Worm (Caenorhabditis elegans) whole organism, L2 larva: ENCODE results near the gene K07F5.12.

Experiments used
- R02D3.7 ChIP-seq: fragments of 150-350 bp; optimal IDR thresholded peaks from 2 replicates; lab custom pipeline; 2014; ENCODE audit warnings: missing biosample characterization, missing genetic modification characterization
- ZK546.5 ChIP-seq: sonication (generic microtip); optimal IDR thresholded peaks from 2 replicates; lab custom pipeline; 2017; ENCODE audit warnings: missing biosample characterization, missing genetic modification characterization
- aly-2 ChIP-seq: fragments of 150-350 bp; optimal IDR thresholded peaks from 2 replicates; lab custom pipeline; 2014; ENCODE audit warnings: missing biosample characterization, missing genetic modification characterization
- blmp-1 ChIP-seq: sonication (generic microtip); optimal IDR thresholded peaks from 2 replicates; lab custom pipeline; 2017; ENCODE audit warnings: missing genetic modification characterization, mild to moderate bottlenecking, missing compliant biosample characterization, antibody characterized with exemption, moderate library complexity; ENCODE audit not compliant: insufficient read depth
- ceh-16 ChIP-seq: fragments of 150-350 bp; optimal IDR thresholded peaks from 2 replicates; lab custom pipeline; 2014; ENCODE audit warnings: missing biosample characterization, missing genetic modification characterization
- ceh-82 ChIP-seq: fragments of 150-350 bp; optimal IDR thresholded peaks from 2 replicates; lab custom pipeline; 2014; ENCODE audit warnings: missing biosample characterization, missing genetic modification characterization
- crh-2 ChIP-seq: sonication (generic microtip); optimal IDR thresholded peaks from 2 replicates; lab custom pipeline; 2017; ENCODE audit warnings: missing biosample characterization, missing genetic modification characterization
- dmd-4 ChIP-seq: sonication (generic microtip); optimal IDR thresholded peaks from 2 replicates; lab custom pipeline; 2017; ENCODE audit warnings: missing biosample characterization, missing genetic modification characterization
- egl-27 ChIP-seq: sonication (generic microtip); optimal IDR thresholded peaks from 3 replicates; lab custom pipeline; 2017; ENCODE audit warnings: missing biosample characterization, missing genetic modification reagents, missing genetic modification characterization
- elt-1 ChIP-seq: fragments of 150-350 bp; optimal IDR thresholded peaks from 2 replicates; lab custom pipeline; 2014; ENCODE audit warnings: missing biosample characterization, missing genetic modification characterization
- elt-3 ChIP-seq: sonication (generic microtip); optimal IDR thresholded peaks from 2 replicates; lab custom pipeline; 2017; ENCODE audit warnings: missing biosample characterization, missing genetic modification characterization
- fos-1 ChIP-seq: fragments of 150-350 bp; optimal IDR thresholded peaks from 2 replicates; lab custom pipeline; 2014; ENCODE audit warnings: missing biosample characterization, missing genetic modification characterization
- gmeb-1 ChIP-seq: fragments of 150-350 bp; optimal IDR thresholded peaks from 2 replicates; lab custom pipeline; 2014; ENCODE audit warnings: missing biosample characterization, missing genetic modification characterization
- lin-11 ChIP-seq: fragments of 150-350 bp; sonication (generic microtip); optimal IDR thresholded peaks from 2 replicates; lab custom pipeline; 2014; ENCODE audit warnings: missing biosample characterization, missing genetic modification characterization, inconsistent platforms, mixed read lengths
- lin-39 ChIP-seq: fragments of 150-350 bp; optimal IDR thresholded peaks from 2 replicates; lab custom pipeline; 2014; ENCODE audit warnings: missing biosample characterization, missing genetic modification reagents, missing genetic modification characterization
- mab-5 ChIP-seq: fragments of 150-350 bp; optimal IDR thresholded peaks from 2 replicates; lab custom pipeline; 2014; ENCODE audit warnings: missing biosample characterization, missing genetic modification characterization
- mbf-1 ChIP-seq: sonication (generic microtip); optimal IDR thresholded peaks from 2 replicates; lab custom pipeline; 2017; ENCODE audit warnings: missing biosample characterization, missing genetic modification characterization
- mdl-1 ChIP-seq, 2 experiments: fragments of 150-350 bp in 1 of 2; sonication (generic microtip) in 1 of 2; optimal IDR thresholded peaks; 2 replicates each; lab custom pipeline; 2017; ENCODE audit warnings: missing biosample characterization in 2 of 2, missing genetic modification characterization in 2 of 2
- nhr-11 ChIP-seq: fragments of 150-350 bp; optimal IDR thresholded peaks from 2 replicates; lab custom pipeline; 2014; ENCODE audit warnings: missing biosample characterization, missing genetic modification characterization
- nhr-12 ChIP-seq: fragments of 150-350 bp; optimal IDR thresholded peaks from 2 replicates; lab custom pipeline; 2014; ENCODE audit warnings: missing biosample characterization, missing genetic modification characterization
- nhr-129 ChIP-seq: fragments of 150-350 bp; optimal IDR thresholded peaks from 2 replicates; lab custom pipeline; 2014; ENCODE audit warnings: missing biosample characterization, missing genetic modification characterization
- nhr-21 ChIP-seq: fragments of 150-350 bp; optimal IDR thresholded peaks from 2 replicates; lab custom pipeline; 2014; ENCODE audit warnings: missing biosample characterization, missing genetic modification characterization
- nhr-237 ChIP-seq: fragments of 150-350 bp; optimal IDR thresholded peaks from 2 replicates; lab custom pipeline; 2014; ENCODE audit warnings: missing biosample characterization, missing genetic modification characterization
- nhr-77 ChIP-seq: fragments of 150-350 bp; optimal IDR thresholded peaks from 2 replicates; lab custom pipeline; 2014; ENCODE audit warnings: missing biosample characterization, missing genetic modification characterization
- peb-1 ChIP-seq: fragments of 150-350 bp; optimal IDR thresholded peaks from 2 replicates; lab custom pipeline; 2014; ENCODE audit warnings: missing biosample characterization, missing genetic modification characterization
- sem-4 ChIP-seq: fragments of 150-350 bp; optimal IDR thresholded peaks from 2 replicates; lab custom pipeline; 2014; ENCODE audit warnings: missing biosample characterization, missing genetic modification reagents, missing genetic modification characterization
- skn-1 ChIP-seq: sonication (generic microtip); optimal IDR thresholded peaks from 2 replicates; lab custom pipeline; 2017; ENCODE audit warnings: missing biosample characterization, missing genetic modification characterization
- sma-3 ChIP-seq: sonication (generic microtip); optimal IDR thresholded peaks from 2 replicates; lab custom pipeline; 2016; ENCODE audit warnings: missing genetic modification reagents, missing genetic modification characterization, missing compliant biosample characterization
- sma-9 ChIP-seq, 2 experiments: fragments of 150-350 bp in 1 of 2; sonication (generic microtip) in 1 of 2; optimal IDR thresholded peaks; 2 replicates each; lab custom pipeline; 2014 to 2016; ENCODE audit warnings: missing genetic modification characterization in 2 of 2, mild to moderate bottlenecking in 1 of 2, missing biosample characterization in 1 of 2, missing compliant biosample characterization in 1 of 2, missing genetic modification reagents in 1 of 2, moderate library complexity in 1 of 2
- snpc-4 ChIP-seq: fragments of 150-350 bp; optimal IDR thresholded peaks from 2 replicates; lab custom pipeline; 2014; ENCODE audit warnings: missing biosample characterization, missing genetic modification characterization
- unc-39 ChIP-seq: fragments of 150-350 bp; optimal IDR thresholded peaks from 2 replicates; lab custom pipeline; 2014; ENCODE audit warnings: missing biosample characterization, missing genetic modification characterization
- unc-55 ChIP-seq: fragments of 150-350 bp; sonication (generic microtip); optimal IDR thresholded peaks from 3 replicates; lab custom pipeline; 2014; ENCODE audit warnings: missing biosample characterization, missing genetic modification reagents, missing genetic modification characterization
- unc-62 ChIP-seq: fragments of 150-350 bp; optimal IDR thresholded peaks from 2 replicates; lab custom pipeline; 2014; ENCODE audit warnings: missing biosample characterization, missing genetic modification reagents, missing genetic modification characterization
- zag-1 ChIP-seq: fragments of 150-350 bp; optimal IDR thresholded peaks from 2 replicates; lab custom pipeline; 2014; ENCODE audit warnings: missing biosample characterization, missing genetic modification characterization
- ztf-4 ChIP-seq: fragments of 150-350 bp; optimal IDR thresholded peaks from 2 replicates; lab custom pipeline; 2014; ENCODE audit warnings: missing biosample characterization, missing genetic modification characterization

K07F5.12 gene

ce11 chrIV:9855712-9856111 lies at the start of gene K07F5.12:
K07F5.12 (plus strand) TSS chrIV:9856012.
- TF ChIP-seq elt-1 (tag; lab: Kevin White, UChicago) (no peak), dmd-4 (tag; lab: Kevin White, UChicago) (no peak), mdl-1 (tag; optimal IDR thresholded peaks at IDR 0.05; lab: Kevin White, UChicago) (no peak), nhr-12 (no peak), sma-3 (GFP tag; lab: Kevin White, UChicago) (no peak), peb-1 (tag; lab: Kevin White, UChicago) (no peak), mbf-1 (tag; lab: Kevin White, UChicago) (no peak), ztf-4 (tag; lab: Kevin White, UChicago) (no peak), crh-2 (no peak)

- no peak for TF ChIP-seq ceh-82 (tag; lab: Kevin White, UChicago)
- no peak for TF ChIP-seq lin-11 (tag; lab: Kevin White, UChicago)
- TF ChIP-seq sem-4 (tag; lab: Kevin White, UChicago), result no peak
- no peak for TF ChIP-seq nhr-21 (tag; lab: Kevin White, UChicago)
- TF ChIP-seq R02D3.7 (tag; lab: Kevin White, UChicago), result no peak
- no peak for TF ChIP-seq elt-1 (tag; lab: Kevin White, UChicago)
- no peak for TF ChIP-seq fos-1
- no peak for TF ChIP-seq gmeb-1
Observed at ce11 chrIV:9810633-9811032, 45.2 kb upstream of the K07F5.12 start, which contains the start of gene dct-15. dct-15 (minus strand) TSS chrIV:9810733.

DNA sequence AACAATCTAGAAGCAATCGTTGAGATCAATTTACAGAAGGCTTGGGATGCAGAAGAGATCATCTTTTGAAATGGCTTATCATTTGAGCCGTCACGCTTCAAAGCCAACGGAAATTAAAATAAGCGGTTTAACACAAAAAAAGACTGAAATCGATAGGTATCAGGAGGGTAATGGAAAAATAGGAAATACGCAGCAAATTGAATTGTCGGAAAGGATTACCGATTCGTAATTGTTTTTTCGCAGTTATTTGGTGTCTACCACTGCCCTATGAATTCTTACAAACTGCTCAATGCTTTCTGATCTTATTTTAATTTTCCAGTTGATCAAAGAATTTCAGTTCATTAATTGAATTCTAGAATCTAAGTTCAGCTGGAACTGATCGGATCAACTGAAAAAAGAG lies 44.3 kb upstream of the K07F5.12 start:
- TF ChIP-seq ZK546.5 (tag; lab: Kevin White, UChicago) (no peak), fos-1 (no peak), nhr-77 (tag; lab: Kevin White, UChicago) (no peak), nhr-129 (no peak), aly-2 (tag; lab: Kevin White, UChicago) (no peak), nhr-11 (tag; lab: Kevin White, UChicago) (no peak), ztf-4 (tag; lab: Kevin White, UChicago) (no peak), lin-39 (tag; lab: Kevin White, UChicago) (no peak), elt-3 (tag; lab: Kevin White, UChicago) (no peak), egl-27 (tag; lab: Kevin White, UChicago) (no peak), sma-9 (GFP tag; optimal IDR thresholded peaks at IDR 0.05; lab: Kevin White, UChicago) (no peak), sma-9 (tag; optimal IDR thresholded peaks at IDR 0.05; lab: Kevin White, UChicago) (no peak), ceh-16 (tag; lab: Kevin White, UChicago) (no peak), unc-62 (GFP tag; lab: Kevin White, UChicago) (no peak), mab-5 (tag; lab: Kevin White, UChicago) (no peak), mbf-1 (tag; lab: Kevin White, UChicago) (no peak), snpc-4 (tag; lab: Kevin White, UChicago) (no peak), skn-1 (no peak), peb-1 (tag; lab: Kevin White, UChicago) (no peak)

DNA sequence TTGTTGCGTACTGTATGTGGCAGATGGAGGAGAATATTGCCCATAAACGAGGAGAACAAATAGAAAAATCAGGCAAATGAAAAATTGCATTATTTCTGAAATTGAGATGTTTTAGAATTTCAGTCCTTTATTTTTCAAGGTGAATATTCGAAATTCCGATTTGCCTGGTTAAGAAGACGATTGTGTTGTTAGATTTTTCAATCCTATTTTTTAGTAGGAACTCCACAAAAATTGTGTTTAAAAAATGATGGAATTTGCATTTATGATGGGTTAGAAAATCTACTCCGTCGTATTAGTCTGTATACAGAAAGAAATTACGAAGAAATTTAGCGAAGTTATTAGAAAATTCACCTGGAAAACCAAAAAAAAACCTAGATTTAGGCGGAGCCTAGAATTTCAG lies 40.4 kb upstream of the K07F5.12 start, which contains the start of gene egl-20:
TSS of gene egl-20 (minus strand) at position 101 of the 400 bp plus-strand sequence.
- TF ChIP-seq unc-39 (tag; lab: Kevin White, UChicago) (no peak), sma-9 (GFP tag; optimal IDR thresholded peaks at IDR 0.05; lab: Kevin White, UChicago) (no peak), sma-9 (tag; optimal IDR thresholded peaks at IDR 0.05; lab: Kevin White, UChicago) (no peak), nhr-237 (no peak), sma-3 (GFP tag; lab: Kevin White, UChicago) (no peak), unc-55 (GFP tag; lab: Kevin White, UChicago) (no peak), dmd-4 (tag; lab: Kevin White, UChicago) (no peak), nhr-11 (tag; lab: Kevin White, UChicago) (no peak), nhr-21 (tag; lab: Kevin White, UChicago) (no peak), gmeb-1 (no peak), ceh-16 (tag; lab: Kevin White, UChicago) (no peak), nhr-12 (no peak), lin-39 (tag; lab: Kevin White, UChicago) (no peak), nhr-77 (tag; lab: Kevin White, UChicago) (no peak), R02D3.7 (tag; lab: Kevin White, UChicago) (no peak), elt-3 (tag; lab: Kevin White, UChicago) (no peak), zag-1 (tag; lab: Kevin White, UChicago) (no peak), blmp-1 (tag; lab: Kevin White, UChicago) (no peak), peb-1 (tag; lab: Kevin White, UChicago) (no peak)
